Fruit fly (Drosophila melanogaster) whole organism, embryonic: ENCODE data around the gene eIF1.

Experiments used
- Ada2b ChIP-seq: fragments of 200-800 bp; sonication (Bioruptor generic); IDR thresholded peaks from 2 replicates; pipeline ENCODE4 v1.3.6; 2022; ENCODE audit warnings: missing biosample characterization, missing genetic modification characterization
- B-H1 ChIP-seq: fragments of 200-800 bp; sonication (Bioruptor generic); IDR thresholded peaks from 3 replicates; pipeline ENCODE4 v1.3.6; 2022; ENCODE audit warnings: missing biosample characterization, missing genetic modification characterization
- CG11695 ChIP-seq: fragments of 200-800 bp; sonication (Bioruptor generic); IDR thresholded peaks from 3 replicates; pipeline ENCODE4 v1.3.6; 2022; ENCODE audit warnings: missing biosample characterization, missing genetic modification characterization
- CG12299 ChIP-seq: fragments of 200-800 bp; sonication (Bioruptor generic); optimal IDR thresholded peaks from 2 replicates; lab custom pipeline; 2018; ENCODE audit warnings: missing biosample characterization, mild to moderate bottlenecking, missing genetic modification characterization
- CG13123 ChIP-seq: fragments of 200-800 bp; sonication (Bioruptor generic); optimal IDR thresholded peaks from 2 replicates; lab custom pipeline; 2016; ENCODE audit warnings: missing biosample characterization, missing genetic modification characterization
- CG14667 ChIP-seq: fragments of 200-800 bp; sonication (Bioruptor generic); IDR thresholded peaks from 2 replicates; pipeline ENCODE4 v1.3.6; 2022; ENCODE audit warnings: missing biosample characterization, missing genetic modification characterization
- CG15514 ChIP-seq: fragments of 200-800 bp; sonication (Bioruptor generic); optimal IDR thresholded peaks from 3 replicates; lab custom pipeline; 2017; ENCODE audit warnings: missing biosample characterization, missing genetic modification characterization, mild to moderate bottlenecking, moderate library complexity, missing genetic modification reagents
- CG1647 ChIP-seq: fragments of 200-800 bp; sonication (Bioruptor generic); optimal IDR thresholded peaks from 3 replicates; lab custom pipeline; 2016; ENCODE audit warnings: missing biosample characterization, missing genetic modification characterization
- CG17186 ChIP-seq: fragments of 200-800 bp; sonication (Bioruptor generic); optimal IDR thresholded peaks from 3 replicates; lab custom pipeline; 2017; ENCODE audit warnings: missing biosample characterization, missing genetic modification reagents, missing genetic modification characterization
- CG1832 ChIP-seq: fragments of 200-800 bp; sonication (Bioruptor generic); optimal IDR thresholded peaks from 2 replicates; lab custom pipeline; 2017; ENCODE audit warnings: missing biosample characterization, mild to moderate bottlenecking, missing genetic modification characterization, inconsistent platforms
- CG18764 ChIP-seq: fragments of 200-800 bp; sonication (Bioruptor generic); optimal IDR thresholded peaks from 3 replicates; lab custom pipeline; 2016; ENCODE audit warnings: missing biosample characterization, missing genetic modification characterization
- CG2116 ChIP-seq: fragments of 200-800 bp; sonication (Bioruptor generic); optimal IDR thresholded peaks from 3 replicates; lab custom pipeline; 2018; ENCODE audit warnings: missing biosample characterization, mild to moderate bottlenecking, missing genetic modification characterization
- CG31224 ChIP-seq: fragments of 200-800 bp; sonication (Bioruptor generic); IDR thresholded peaks from 2 replicates; pipeline ENCODE4 v1.3.6; 2022; ENCODE audit warnings: missing biosample characterization, missing genetic modification characterization
- CG42726 ChIP-seq: fragments of 200-800 bp; sonication (Bioruptor generic); IDR thresholded peaks from 2 replicates; pipeline ENCODE4 v1.3.6; 2022; ENCODE audit warnings: missing biosample characterization, missing genetic modification characterization; ENCODE audit not compliant: partially characterized antibody
- CG6254 ChIP-seq: fragments of 200-800 bp; sonication (Bioruptor generic); optimal IDR thresholded peaks from 3 replicates; lab custom pipeline; 2017; ENCODE audit warnings: mild to moderate bottlenecking, missing biosample characterization, missing genetic modification reagents, missing genetic modification characterization
- CG7745 ChIP-seq: fragments of 200-800 bp; sonication (Bioruptor generic); optimal IDR thresholded peaks from 2 replicates; lab custom pipeline; 2018; ENCODE audit warnings: missing biosample characterization, mild to moderate bottlenecking, missing genetic modification characterization, moderate library complexity
- CG8089 ChIP-seq: fragments of 200-800 bp; sonication (Bioruptor generic); optimal IDR thresholded peaks from 3 replicates; lab custom pipeline; 2016; ENCODE audit warnings: missing biosample characterization, missing genetic modification characterization
- CG8478 ChIP-seq: fragments of >200 bp; optimal IDR thresholded peaks from 2 replicates; lab custom pipeline; 2018
- CG8944 ChIP-seq: fragments of 200-800 bp; sonication (Bioruptor generic); optimal IDR thresholded peaks from 3 replicates; lab custom pipeline; 2016; ENCODE audit warnings: missing biosample characterization, missing genetic modification characterization
- CG9876 ChIP-seq: fragments of 200-800 bp; sonication (Bioruptor generic); optimal IDR thresholded peaks from 2 replicates; lab custom pipeline; 2016; ENCODE audit warnings: missing biosample characterization, missing genetic modification characterization
- CrebB ChIP-seq: fragments of 200-800 bp; sonication (Bioruptor generic); optimal IDR thresholded peaks from 3 replicates; lab custom pipeline; 2018; ENCODE audit warnings: missing biosample characterization, mild to moderate bottlenecking, missing genetic modification characterization
- D19B ChIP-seq: fragments of 200-800 bp; sonication (Bioruptor generic); optimal IDR thresholded peaks from 2 replicates; lab custom pipeline; 2017; ENCODE audit warnings: missing biosample characterization, mild to moderate bottlenecking, missing genetic modification characterization
- Dbx ChIP-seq: fragments of 200-800 bp; sonication (Bioruptor generic); IDR thresholded peaks from 3 replicates; pipeline ENCODE4 v1.3.6; 2022; ENCODE audit warnings: missing biosample characterization, missing genetic modification characterization
- Deaf1 ChIP-seq: fragments of 200-800 bp; optimal IDR thresholded peaks from 3 replicates; lab custom pipeline; 2019; ENCODE audit warnings: missing biosample characterization, mild to moderate bottlenecking, missing genetic modification characterization, moderate library complexity
- Doc2 ChIP-seq: fragments of 200-800 bp; sonication (Bioruptor generic); IDR thresholded peaks from 2 replicates; pipeline ENCODE4 v1.3.6; 2022; ENCODE audit warnings: missing biosample characterization, missing genetic modification characterization
- Dref ChIP-seq: fragments of 200-800 bp; sonication (Bioruptor generic); IDR thresholded peaks from 2 replicates; pipeline ENCODE4 v1.3.6; 2022; ENCODE audit warnings: missing biosample characterization, missing genetic modification characterization
- Ets97D ChIP-seq: fragments of 200-800 bp; sonication (Bioruptor generic); optimal IDR thresholded peaks from 3 replicates; lab custom pipeline; 2016; ENCODE audit warnings: missing biosample characterization, missing genetic modification characterization
- HLHmδ ChIP-seq: fragments of 200-800 bp; sonication (Bioruptor generic); optimal IDR thresholded peaks from 2 replicates; lab custom pipeline; 2018; ENCODE audit warnings: missing biosample characterization, mild to moderate bottlenecking, missing genetic modification characterization, moderate library complexity
- HmgZ ChIP-seq: fragments of 200-800 bp; sonication (Bioruptor generic); optimal IDR thresholded peaks from 2 replicates; lab custom pipeline; 2018; ENCODE audit warnings: missing biosample characterization, mild to moderate bottlenecking, missing genetic modification characterization
- Hr39 ChIP-seq: fragments of >200 bp; optimal IDR thresholded peaks from 2 replicates; lab custom pipeline; 2017
- NC2β ChIP-seq: fragments of 200-800 bp; sonication (Bioruptor generic); optimal IDR thresholded peaks from 2 replicates; lab custom pipeline; 2016; ENCODE audit warnings: missing biosample characterization, missing genetic modification characterization
- Nf-YB ChIP-seq: fragments of 200-800 bp; sonication (Bioruptor generic); optimal IDR thresholded peaks from 3 replicates; lab custom pipeline; 2019; ENCODE audit warnings: missing biosample characterization, mild to moderate bottlenecking, missing genetic modification characterization, moderate library complexity
- Trl ChIP-seq, 3 experiments: fragments of >200 bp in 2 of 3; fragments of 200-800 bp in 1 of 3; sonication (Bioruptor generic) in 1 of 3; optimal IDR thresholded peaks; 2 replicates in 1 of 3; 3 replicates in 2 of 3; lab custom pipeline; 2016 to 2017; ENCODE audit warnings: missing biosample characterization in 1 of 3, missing genetic modification characterization in 1 of 3
- amos ChIP-seq: fragments of 200-800 bp; sonication (Bioruptor generic); IDR thresholded peaks from 2 replicates; pipeline ENCODE4 v1.3.6; 2022; ENCODE audit warnings: missing biosample characterization, missing genetic modification characterization; ENCODE audit not compliant: partially characterized antibody
- ap ChIP-seq: fragments of 200-800 bp; sonication (Bioruptor generic); IDR thresholded peaks from 2 replicates; pipeline ENCODE4 v1.3.6; 2022; ENCODE audit warnings: missing biosample characterization, missing genetic modification characterization
- bcd ChIP-seq: fragments of 200-800 bp; sonication (Bioruptor generic); optimal IDR thresholded peaks from 2 replicates; lab custom pipeline; 2017; ENCODE audit warnings: missing biosample characterization, mild to moderate bottlenecking, missing genetic modification characterization
- bowl ChIP-seq: fragments of 200-800 bp; sonication (Bioruptor generic); IDR thresholded peaks from 2 replicates; pipeline ENCODE4 v1.3.6; 2022; ENCODE audit warnings: missing biosample characterization, missing genetic modification characterization
- cwo ChIP-seq: fragments of 200-800 bp; sonication (Bioruptor generic); optimal IDR thresholded peaks from 3 replicates; lab custom pipeline; 2017; ENCODE audit warnings: missing biosample characterization, missing genetic modification characterization, mild to moderate bottlenecking, moderate library complexity, missing genetic modification reagents
- gfzf ChIP-seq: fragments of 200-800 bp; sonication (Bioruptor generic); optimal IDR thresholded peaks from 2 replicates; lab custom pipeline; 2016; ENCODE audit warnings: missing biosample characterization, mild to moderate bottlenecking, missing genetic modification characterization, moderate library complexity
- pfk ChIP-seq: fragments of 200-800 bp; sonication (Bioruptor generic); optimal IDR thresholded peaks from 2 replicates; lab custom pipeline; 2018; ENCODE audit warnings: missing biosample characterization, mild to moderate bottlenecking, missing genetic modification characterization, moderate library complexity
- pita ChIP-seq: fragments of 200-800 bp; sonication (Bioruptor generic); optimal IDR thresholded peaks from 2 replicates; lab custom pipeline; 2017; ENCODE audit warnings: missing biosample characterization, mild to moderate bottlenecking, missing genetic modification characterization
- pros ChIP-seq: fragments of 200-800 bp; sonication (Bioruptor generic); optimal IDR thresholded peaks from 3 replicates; lab custom pipeline; 2019; ENCODE audit warnings: missing biosample characterization, mild to moderate bottlenecking, missing genetic modification characterization, moderate library complexity
- shn ChIP-seq: fragments of 200-800 bp; sonication (Bioruptor generic); optimal IDR thresholded peaks from 3 replicates; lab custom pipeline; 2016; ENCODE audit warnings: missing biosample characterization, missing genetic modification characterization
- sisA ChIP-seq: fragments of 200-800 bp; sonication (Bioruptor generic); IDR thresholded peaks from 2 replicates; pipeline ENCODE4 v1.3.6; 2022; ENCODE audit warnings: missing biosample characterization, missing genetic modification characterization
- slp2 ChIP-seq: fragments of 200-800 bp; sonication (Bioruptor generic); optimal IDR thresholded peaks from 2 replicates; lab custom pipeline; 2016; ENCODE audit warnings: missing biosample characterization, missing genetic modification characterization
- so ChIP-seq: fragments of 200-800 bp; sonication (Bioruptor generic); IDR thresholded peaks from 3 replicates; pipeline ENCODE4 v1.3.6; 2022; ENCODE audit warnings: missing biosample characterization, missing genetic modification characterization
- sob ChIP-seq: fragments of 200-800 bp; sonication (Bioruptor generic); IDR thresholded peaks from 2 replicates; pipeline ENCODE4 v1.3.6; 2022; ENCODE audit warnings: missing biosample characterization, missing genetic modification characterization
- wek ChIP-seq: fragments of 200-800 bp; sonication (Bioruptor generic); optimal IDR thresholded peaks from 3 replicates; lab custom pipeline; 2018; ENCODE audit warnings: missing biosample characterization, mild to moderate bottlenecking, missing genetic modification characterization, moderate library complexity
- zen ChIP-seq: fragments of 200-800 bp; sonication (Bioruptor generic); optimal IDR thresholded peaks from 3 replicates; lab custom pipeline; 2018; ENCODE audit warnings: missing biosample characterization, mild to moderate bottlenecking, missing genetic modification characterization, moderate library complexity

Gene eIF1

dm6 chr3L:3249997-3250774, 27.0 kb downstream of the eIF1 start (continued):
- TF ChIP-seq cwo (GFP tag; lab: Kevin White, UChicago) (peak; percentile 90), gfzf (no peak), CG17186 (GFP tag; lab: Kevin White, UChicago) (peak; percentile 87), CG13123 (peak; percentile 85), D19B (peak; percentile 88), pita (GFP tag; lab: Kevin White, UChicago) (no peak), CG8478 (lab: Kevin White, UChicago) (no peak), ap (GFP tag; lab: Robert Waterston, UW) (peak; percentile 72), pros (GFP tag; lab: Kevin White, UChicago) (peak; percentile 62), CG7745 (tag; lab: Kevin White, UChicago) (no peak), CG8944 (peak; percentile 94), CG1647 (GFP tag; lab: Kevin White, UChicago) (peak; percentile 79), Doc2 (no peak), CG2116 (GFP tag; lab: Kevin White, UChicago) (peak; percentile 68), shn (GFP tag; lab: Kevin White, UChicago) (peak; percentile 91), CG12299 (tag; lab: Kevin White, UChicago) (peak; percentile 78), HmgZ (tag; lab: Kevin White, UChicago) (peak; percentile 89), CG15514 (GFP tag; lab: Kevin White, UChicago) (peak; percentile 73), slp2 (GFP tag; lab: Kevin White, UChicago) (peak; percentile 96), bowl (no peak; the same call in 1 of the 2 replicates), amos (GFP tag; lab: Robert Waterston, UW) (no peak; the same call in 1 of the 2 replicates), CG6254 (GFP tag; lab: Kevin White, UChicago) (peak; percentile 87), Trl (optimal IDR thresholded peaks at IDR 0.05; lab: Kevin White, UChicago) (peak; percentile 73 to 89), Trl (GFP tag; optimal IDR thresholded peaks at IDR 0.05; lab: Kevin White, UChicago) (peak; percentile 87), CG11695 (GFP tag; lab: Robert Waterston, UW) (peak; percentile 90), CG1832 (GFP tag; lab: Kevin White, UChicago) (no peak), bcd (GFP tag; lab: Kevin White, UChicago) (peak; percentile 95), sob (GFP tag; lab: Robert Waterston, UW) (peak; percentile 82; the same call in 1 of the 2 replicates), Dref (GFP tag; lab: Robert Waterston, UW) (no peak), CG42726 (no peak), wek (GFP tag; lab: Kevin White, UChicago) (no peak), CG9876 (GFP tag; lab: Kevin White, UChicago) (peak; percentile 93), sisA (peak; percentile 88), CG18764 (GFP tag; lab: Kevin White, UChicago) (peak; percentile 88), CG8089 (peak; percentile 94), so (peak; percentile 67; the same call in 1 of the 3 replicates), Ada2b (GFP tag; lab: Robert Waterston, UW) (peak; percentile 76), Dbx (GFP tag; lab: Robert Waterston, UW) (peak; percentile 70; the same call in 2 of the 3 replicates), pfk (GFP tag; lab: Kevin White, UChicago) (no peak), B-H1 (peak; percentile 71), NC2β (GFP tag; lab: Kevin White, UChicago) (peak; percentile 92), CG31224 (GFP tag; lab: Robert Waterston, UW) (peak; percentile 70), CrebB (tag; lab: Kevin White, UChicago) (peak; percentile 68), Ets97D (peak; percentile 80), Nf-YB (GFP tag; lab: Kevin White, UChicago) (peak; percentile 86), Deaf1 (tag; lab: Kevin White, UChicago) (peak; percentile 70), zen (tag; lab: Kevin White, UChicago) (peak; percentile 85), CG14667 (GFP tag; lab: Robert Waterston, UW) (peak; percentile 83), HLHmδ (no peak), Hr39 (lab: Kevin White, UChicago) (no peak)
